Fruit fly (Drosophila melanogaster) ovary, adult (tissue): Measurements from ENCODE around the gene CG9399.
A peak's percentile ranks its signal among the peaks of the same experiment; 100 is the strongest.

Experiments used
- CG17801 ChIP-seq: fragments of 200-800 bp; optimal IDR thresholded peaks from 2 replicates; lab custom pipeline; 2019; ENCODE audit warnings: missing biosample characterization, mild to moderate bottlenecking, missing genetic modification characterization, moderate library complexity; ENCODE audit not compliant: partially characterized antibody

CG9399 gene

DNA sequence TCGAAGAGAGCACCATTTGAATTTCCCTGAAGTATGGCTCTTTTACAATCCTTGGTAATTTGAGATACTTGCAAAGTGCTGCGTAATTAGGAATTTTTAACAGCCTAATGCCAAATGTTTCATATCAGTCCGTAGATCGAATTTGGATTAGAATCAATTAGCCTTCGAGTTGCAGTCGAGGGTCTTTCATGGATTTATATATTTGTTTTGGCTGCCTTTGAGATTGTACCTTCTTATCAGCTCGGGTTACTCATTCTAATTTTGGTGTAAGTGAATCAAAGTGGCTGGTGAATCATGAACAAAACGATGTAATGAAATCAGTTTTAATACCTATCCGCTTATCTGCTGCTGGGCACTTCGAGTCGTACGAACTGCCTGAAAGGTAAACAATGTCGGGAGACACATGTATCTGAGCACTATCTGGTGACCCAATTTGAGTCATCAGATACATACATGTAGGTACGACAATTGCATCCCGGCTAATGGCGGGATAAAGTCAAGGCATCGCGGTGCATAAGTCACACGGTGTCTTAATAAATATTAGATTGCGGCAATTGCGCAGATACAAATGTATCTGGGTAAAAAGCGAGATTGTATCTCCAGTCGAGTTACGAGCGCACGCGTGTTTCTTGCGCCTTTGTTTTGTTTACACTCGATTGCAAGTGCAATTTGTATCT is 21.8 kb upstream of the CG9399 start:
- TF ChIP-seq CG17801 (GFP tag; lab: Kevin White, UChicago), result no peak

dm6 chr3R:9594839-9595238 is 20.8 kb upstream of the CG9399 start:
- TF ChIP-seq CG17801 (GFP tag; lab: Kevin White, UChicago), result no peak

dm6 chr3R:9594251-9594581 is 20.2 kb upstream of the CG9399 start:
- TF ChIP-seq CG17801 (GFP tag; lab: Kevin White, UChicago), result no peak

- TF ChIP-seq CG17801 (GFP tag; lab: Kevin White, UChicago), result peak; percentile 80
Observed at dm6 chr3R:9593408-9594250, 19.6 kb upstream of the CG9399 start.

DNA sequence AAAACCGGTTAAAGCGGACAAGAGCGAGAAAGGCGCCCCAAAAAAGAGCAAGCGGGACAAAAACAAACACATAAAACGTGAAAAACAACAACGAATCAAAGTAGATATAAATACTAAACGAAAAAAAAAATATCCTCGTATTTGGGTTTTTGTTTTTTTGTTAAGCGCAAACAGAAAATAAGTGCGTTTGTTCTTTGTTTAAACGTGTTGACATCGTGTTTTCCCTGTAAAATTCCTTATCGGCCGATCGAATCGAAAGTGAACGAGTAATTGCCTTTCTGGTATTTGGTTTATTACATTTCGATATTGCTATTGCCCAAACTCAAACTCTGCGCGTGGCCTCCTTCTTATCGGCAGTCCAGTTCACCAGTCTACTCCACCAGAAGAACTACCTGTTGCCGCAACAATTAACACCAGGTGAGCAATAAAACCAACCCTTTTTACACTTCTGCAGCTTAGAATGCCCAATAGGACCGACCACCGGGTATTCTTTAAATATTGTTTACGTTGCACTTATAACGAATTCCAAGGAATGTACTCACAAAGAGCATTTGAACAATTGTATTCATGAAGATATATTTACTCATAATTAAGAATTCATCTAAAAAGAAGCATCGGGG is 17.9 kb upstream of the CG9399 start:
- TF ChIP-seq CG17801 (GFP tag; lab: Kevin White, UChicago), result no peak

dm6 chr3R:9590952-9591532 is 17.0 kb upstream of the CG9399 start, which contains the start of the genes bocks and CG8312:
Gene bocks (minus strand): TSS chr3R:9591002.
Gene CG8312 (plus strand): TSS chr3R:9591309.
- peak; percentile 40 for TF ChIP-seq CG17801 (GFP tag; lab: Kevin White, UChicago)

DNA sequence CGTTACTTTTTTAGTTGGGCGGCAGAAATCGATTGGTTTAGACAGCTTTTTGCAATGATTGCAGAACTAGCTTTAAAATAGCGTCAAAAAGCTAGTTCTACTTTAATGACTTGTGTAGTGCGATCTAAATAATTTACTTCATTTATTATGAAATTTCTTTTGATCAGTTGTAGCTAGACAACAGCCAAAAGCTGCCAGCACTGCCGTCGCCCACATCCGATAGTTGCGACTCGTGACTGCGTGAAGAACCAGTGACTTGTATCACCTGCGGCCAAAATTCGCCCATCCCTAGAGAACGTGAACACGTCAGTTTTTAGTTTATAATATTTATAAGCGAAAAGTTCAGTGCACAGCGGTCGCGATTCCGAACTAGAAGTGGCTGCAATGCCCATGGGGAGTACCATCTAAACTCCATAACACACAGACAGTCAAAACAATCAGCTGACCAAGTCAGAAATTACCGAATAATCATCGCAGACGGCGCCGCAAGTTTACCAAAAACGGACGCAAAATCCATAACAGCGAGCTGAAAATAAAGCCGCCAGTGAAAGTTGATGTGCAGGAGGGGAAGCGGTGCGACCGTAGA is 12.7 kb upstream of the CG9399 start, which contains the start of gene P58IPK:
P58IPK (plus strand) TSS at position 280 of the 586 bp plus-strand sequence.
- peak; percentile 36 for TF ChIP-seq CG17801 (GFP tag; lab: Kevin White, UChicago)

dm6 chr3R:9583122-9583521 is 9.1 kb upstream of the CG9399 start, which contains the start of gene CG33654:
Gene CG33654 (minus strand): TSS chr3R:9583222.
- TF ChIP-seq CG17801 (GFP tag; lab: Kevin White, UChicago), result no peak

DNA sequence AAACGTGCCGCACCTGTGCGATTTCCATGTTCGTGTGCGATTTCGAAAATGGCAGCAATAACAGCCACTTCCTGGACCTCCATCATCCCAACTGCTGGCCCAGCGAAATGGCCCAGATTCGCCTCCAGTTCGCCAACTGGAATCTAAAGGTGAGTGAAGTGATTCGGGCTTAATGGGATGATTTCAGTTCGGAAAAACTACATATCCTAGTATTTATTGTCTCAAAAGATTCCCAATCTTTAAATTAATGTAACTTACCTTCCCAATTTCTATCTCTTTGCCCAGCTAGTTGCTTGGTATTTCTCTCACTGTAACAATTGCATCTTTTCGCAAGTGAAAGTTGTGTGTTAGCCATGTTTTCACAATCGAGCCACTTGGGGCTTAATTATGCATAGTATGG is 8.0 kb upstream of the CG9399 start:
- no peak for TF ChIP-seq CG17801 (GFP tag; lab: Kevin White, UChicago)

DNA sequence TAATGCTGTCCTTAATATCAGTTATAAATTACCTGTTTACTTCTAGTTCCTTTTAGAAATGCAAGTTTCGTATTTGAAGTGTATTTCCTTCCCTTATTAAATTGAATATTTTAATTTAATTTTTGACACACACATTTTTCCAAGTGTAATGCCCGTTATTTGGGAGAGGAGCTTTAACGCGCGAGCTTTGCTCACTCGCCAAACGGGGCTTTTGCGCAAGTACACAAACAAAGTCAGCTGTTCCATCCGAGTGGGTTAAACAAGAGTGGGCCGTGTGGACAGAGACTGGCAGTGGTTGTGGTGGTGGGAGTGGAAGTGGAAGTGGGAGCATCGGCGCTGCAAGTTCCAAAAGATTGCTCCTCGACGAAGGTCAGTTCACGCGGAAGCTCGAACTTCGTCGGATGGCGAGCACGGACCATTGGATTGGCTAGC is 7.1 kb upstream of the CG9399 start, which contains the start of gene CG8301:
CG8301 (plus strand) TSS at position 218 of the 432 bp plus-strand sequence.
- peak; percentile 57 for TF ChIP-seq CG17801 (GFP tag; lab: Kevin White, UChicago)

DNA sequence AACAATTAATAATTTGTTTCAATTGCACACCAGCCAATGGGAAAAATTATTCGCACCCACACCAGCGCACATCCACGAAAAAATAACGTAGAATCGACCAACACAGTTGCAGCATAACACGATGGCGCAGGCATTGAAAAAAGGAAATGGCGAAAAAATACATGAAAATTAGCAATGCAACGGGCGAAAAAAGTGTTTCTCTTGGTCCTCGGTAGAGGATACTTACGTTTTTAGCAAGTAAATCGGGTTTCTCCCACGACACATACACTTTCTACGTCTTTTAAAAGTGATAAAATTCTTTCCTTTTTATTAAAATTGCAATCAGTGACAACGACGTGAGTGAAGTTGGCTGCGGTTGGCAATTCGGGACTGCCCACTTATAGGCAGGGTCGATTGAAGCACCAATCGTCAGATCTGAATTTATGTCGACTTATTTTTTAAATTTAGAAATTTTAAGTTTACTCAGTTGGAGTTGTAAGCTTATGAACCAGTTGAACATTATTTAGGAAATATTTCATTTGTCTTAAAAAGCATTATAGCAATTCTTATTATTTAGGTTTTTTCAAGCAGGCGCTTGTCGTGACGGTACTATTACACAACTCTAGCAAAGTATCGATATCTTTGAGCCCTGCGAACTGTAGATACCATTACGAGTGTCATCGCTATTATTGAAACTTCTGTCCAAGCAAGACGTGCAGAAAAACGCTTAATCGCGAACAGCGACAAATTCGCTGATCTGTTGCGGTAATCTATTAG is 3.5 kb upstream of the CG9399 start, which contains the start of the genes Kap-alpha3 and Son:
Kap-alpha3 (minus strand) TSS at position 352 of the 756 bp plus-strand sequence.
Son (plus strand) TSS at position 661 of the 756 bp plus-strand sequence.
- TF ChIP-seq CG17801 (GFP tag; lab: Kevin White, UChicago), result peak; percentile 90

DNA sequence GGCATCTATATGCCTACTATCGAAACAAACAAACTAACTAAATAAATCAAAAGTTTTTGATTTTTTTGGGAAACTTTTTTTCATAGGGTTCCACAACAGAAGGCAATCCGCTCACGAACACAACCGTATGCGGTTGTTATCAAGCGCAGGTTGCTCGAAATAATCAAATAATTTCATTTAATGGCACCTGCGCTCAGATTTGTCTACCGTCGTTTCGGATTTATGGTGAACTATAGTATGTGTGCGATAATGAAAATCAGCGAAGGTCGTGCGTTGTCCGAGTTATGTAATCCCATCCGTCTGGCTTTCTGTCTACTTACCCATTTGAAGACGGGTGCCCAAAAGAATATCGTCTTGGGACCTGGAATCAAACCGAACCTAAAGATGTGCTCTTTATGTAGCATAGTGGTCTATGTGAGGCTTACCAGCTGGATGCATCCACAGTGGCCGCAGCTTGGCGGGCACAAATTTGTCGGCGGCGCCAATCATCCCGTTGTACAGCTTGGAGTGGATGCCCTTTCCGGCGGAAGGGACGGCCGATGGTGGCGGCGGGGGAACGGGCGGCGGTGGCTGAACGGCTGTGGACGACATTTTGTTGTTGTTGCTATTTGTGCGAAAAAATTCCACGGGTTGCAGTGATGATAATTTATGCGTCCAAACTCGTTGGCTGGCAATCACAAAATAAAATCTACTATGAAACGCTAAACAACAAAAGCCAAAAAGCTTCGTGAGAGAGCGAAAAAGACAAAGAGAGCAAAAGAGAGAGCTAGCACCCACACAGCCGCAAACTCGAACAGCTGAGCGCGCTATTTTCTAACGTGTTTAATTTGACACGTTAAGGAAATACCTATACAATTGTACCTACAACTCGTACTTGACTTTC is 841 bp downstream of the CG9399 start:
- TF ChIP-seq CG17801 (GFP tag; lab: Kevin White, UChicago), result no peak

DNA sequence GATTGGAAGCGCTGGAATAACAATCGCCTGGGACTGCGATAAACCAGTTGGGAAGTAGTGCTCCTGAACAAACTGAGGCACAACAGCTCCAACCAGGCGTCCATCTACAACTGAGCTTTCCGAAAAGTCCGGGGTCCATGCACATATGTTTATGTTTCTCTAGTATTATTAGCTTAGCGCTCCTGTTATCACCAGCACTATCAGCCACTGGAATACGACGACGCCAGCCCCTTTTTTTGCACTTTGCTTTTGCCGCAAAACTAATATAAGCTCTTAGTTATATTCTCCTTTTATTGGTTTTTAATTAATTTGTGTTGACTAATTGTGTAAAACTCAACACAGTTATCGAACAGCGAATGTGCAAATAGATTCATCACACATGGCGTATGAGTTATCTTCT is 2.5 kb downstream of the CG9399 start, which contains the start of gene CG9396:
CG9396 (minus strand) TSS at position 101 of the 400 bp plus-strand sequence.
- no peak for TF ChIP-seq CG17801 (GFP tag; lab: Kevin White, UChicago)
